Worm (Caenorhabditis elegans): ENCODE measurements around the gene F44E5.17.

- TF ChIP-seq nhr-11 (tag; optimal IDR thresholded peaks at IDR 0.05) (no peak), nhr-77 (tag; optimal IDR thresholded peaks at IDR 0.05) (no peak), ztf-11 (tag; optimal IDR thresholded peaks at IDR 0.05) (no peak), unc-39 (tag; optimal IDR thresholded peaks at IDR 0.05) (no peak), daf-19 (GFP tag; conservative IDR thresholded peaks at IDR 0.05) (no peak), T26A8.4 (GFP tag; IDR thresholded peaks at IDR 0.05) (no peak), pha-4 (GFP tag; IDR thresholded peaks at IDR 0.05) (no peak), pha-4 (tag; optimal IDR thresholded peaks at IDR 0.05) (no peak)
These were observed 34.1 kb upstream of the F44E5.17 start, which contains the start of gene F43G6.16 for ce11 chrII:11782493-11782892.

Data from whole organism, L4 larva.